Worm (Caenorhabditis elegans): ENCODE data around the gene abf-5.

The abf-5 gene

DNA sequence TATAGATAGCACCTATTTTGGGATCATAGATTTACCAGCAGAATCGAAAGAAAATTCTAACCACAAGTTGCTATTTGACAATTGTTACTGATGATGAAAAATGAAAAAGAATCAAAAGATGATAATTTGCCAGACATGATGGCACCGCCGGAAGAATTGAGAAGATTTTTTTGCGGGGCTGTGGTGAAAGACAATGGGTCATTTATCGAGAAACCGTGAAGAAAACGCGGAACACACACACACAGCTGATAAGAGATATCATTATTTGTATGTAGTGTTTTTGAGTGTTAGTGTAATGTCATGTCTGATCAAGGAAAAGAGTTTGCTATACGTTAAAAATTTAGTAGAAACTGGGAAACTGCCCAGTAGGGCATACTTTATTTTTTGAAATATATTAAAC, 42.2 kb downstream of the abf-5 start:
- TF ChIP-seq dao-5 (tag; optimal IDR thresholded peaks at IDR 0.05) (no peak), him-1 (tag; optimal IDR thresholded peaks at IDR 0.05) (no peak), W03F9.2 (tag; optimal IDR thresholded peaks at IDR 0.05) (no peak)
